Fruit fly (Drosophila melanogaster) whole organism, prepupa: ENCODE data around the gene CG43255.

Source experiments
- Blimp-1 ChIP-seq: fragments of 200-800 bp; sonication (Bioruptor generic); optimal IDR thresholded peaks from 3 replicates; lab custom pipeline; 2017; ENCODE audit warnings: missing biosample characterization, missing genetic modification characterization, mild to moderate bottlenecking, moderate library complexity, missing genetic modification reagents
- CG31627 ChIP-seq: fragments of 200-800 bp; sonication (Bioruptor generic); optimal IDR thresholded peaks from 3 replicates; lab custom pipeline; 2016; ENCODE audit warnings: missing biosample characterization, missing genetic modification characterization
- CG4318 ChIP-seq: fragments of 200-800 bp; sonication (Bioruptor generic); optimal IDR thresholded peaks from 3 replicates; lab custom pipeline; 2017; ENCODE audit warnings: missing biosample characterization, mild to moderate bottlenecking, missing genetic modification characterization
- CG6792 ChIP-seq: fragments of 200-800 bp; sonication (Bioruptor generic); optimal IDR thresholded peaks from 3 replicates; lab custom pipeline; 2016; ENCODE audit warnings: missing biosample characterization, missing genetic modification characterization
- Hr38 ChIP-seq: sonication (Bioruptor generic); optimal IDR thresholded peaks from 2 replicates; lab custom pipeline; 2016; ENCODE audit warnings: missing biosample characterization, missing genetic modification characterization
- Met ChIP-seq: fragments of 200-800 bp; sonication (Bioruptor generic); optimal IDR thresholded peaks from 3 replicates; lab custom pipeline; 2016; ENCODE audit warnings: missing biosample characterization, missing genetic modification characterization
- Sox102F ChIP-seq: fragments of 200-800 bp; sonication (Bioruptor generic); optimal IDR thresholded peaks from 2 replicates; lab custom pipeline; 2016; ENCODE audit warnings: missing biosample characterization, mild to moderate bottlenecking, missing genetic modification characterization
- esn ChIP-seq: fragments of 200-800 bp; sonication (Bioruptor generic); optimal IDR thresholded peaks from 2 replicates; lab custom pipeline; 2016; ENCODE audit warnings: missing biosample characterization, mild to moderate bottlenecking, missing genetic modification characterization, moderate library complexity
- lz ChIP-seq: fragments of 200-800 bp; sonication (Bioruptor generic); optimal IDR thresholded peaks from 3 replicates; lab custom pipeline; 2016; ENCODE audit warnings: missing biosample characterization, missing genetic modification characterization

dm6 chrX:8884678-8885077 is 39.1 kb upstream of the CG43255 start:
- TF ChIP-seq esn (GFP tag; lab: Kevin White, UChicago) (no peak), CG6792 (GFP tag; lab: Kevin White, UChicago) (no peak), CG4318 (GFP tag; lab: Kevin White, UChicago) (no peak), lz (GFP tag; lab: Kevin White, UChicago) (no peak), Blimp-1 (GFP tag; lab: Kevin White, UChicago) (no peak), Met (GFP tag; lab: Kevin White, UChicago) (no peak), Hr38 (GFP tag; lab: Kevin White, UChicago) (no peak), CG31627 (GFP tag; lab: Kevin White, UChicago) (no peak), Sox102F (no peak)
